Fruit fly (Drosophila melanogaster): Measurements from ENCODE around the gene CG17746.

- TF ChIP-seq CG1529 (GFP tag; optimal IDR thresholded peaks at IDR 0.05) (no peak), CG4617 (GFP tag; optimal IDR thresholded peaks at IDR 0.05; ENCODE audit: borderline replicate concordance) (no peak), CG6854 (GFP tag; optimal IDR thresholded peaks at IDR 0.05) (no peak), az2 (GFP tag; optimal IDR thresholded peaks at IDR 0.05) (no peak), CG18764 (GFP tag; optimal IDR thresholded peaks at IDR 0.05) (no peak)
These were observed 13.5 kb upstream of the CG17746 start for dm6 chr3L:3252884-3253283.

Measured in whole organism, embryonic.